Worm (Caenorhabditis elegans) whole organism, mixed stage, embryonic: Measurements from ENCODE around the gene mrpl-53.

Experiments
- M03D4.4 ChIP-seq: sonication (generic microtip); optimal IDR thresholded peaks from 2 replicates; lab custom pipeline; 2017; ENCODE audit warnings: mild to moderate bottlenecking, missing genetic modification characterization, missing compliant biosample characterization
- blmp-1 ChIP-seq: fragments of 150-350 bp; optimal IDR thresholded peaks from 2 replicates; lab custom pipeline; 2014; ENCODE audit warnings: missing biosample characterization, missing genetic modification characterization
- ceh-43 ChIP-seq: fragments of 200-800 bp; sonication (Bioruptor generic); optimal IDR thresholded peaks from 2 replicates; lab custom pipeline; 2018; ENCODE audit warnings: mild to moderate bottlenecking, missing genetic modification characterization, moderate library complexity, missing compliant biosample characterization
- ces-1 ChIP-seq: fragments of 150-350 bp; optimal IDR thresholded peaks from 2 replicates; lab custom pipeline; 2014; ENCODE audit warnings: missing biosample characterization, missing genetic modification reagents, missing genetic modification characterization
- nhr-237 ChIP-seq: fragments of 150-350 bp; optimal IDR thresholded peaks from 2 replicates; lab custom pipeline; 2014; ENCODE audit warnings: missing biosample characterization, missing genetic modification characterization
- nhr-28 ChIP-seq: fragments of 150-350 bp; optimal IDR thresholded peaks from 2 replicates; lab custom pipeline; 2014; ENCODE audit warnings: missing biosample characterization, missing genetic modification characterization
- nhr-76 ChIP-seq: sonication (generic microtip); optimal IDR thresholded peaks from 2 replicates; lab custom pipeline; 2017; ENCODE audit warnings: missing biosample characterization, missing genetic modification characterization
- pha-4 ChIP-seq: fragments of 150-350 bp; optimal IDR thresholded peaks from 2 replicates; lab custom pipeline; 2018; ENCODE audit warnings: missing biosample characterization, missing genetic modification reagents, missing genetic modification characterization
- unc-62 ChIP-seq: fragments of 150-350 bp; optimal IDR thresholded peaks from 2 replicates; lab custom pipeline; 2014; ENCODE audit warnings: missing biosample characterization, missing genetic modification reagents, missing genetic modification characterization
- zip-8 ChIP-seq: fragments of 150-350 bp; optimal IDR thresholded peaks from 2 replicates; lab custom pipeline; 2014; ENCODE audit warnings: missing biosample characterization, missing genetic modification characterization
- ztf-11 ChIP-seq: fragments of 150-350 bp; optimal IDR thresholded peaks from 2 replicates; lab custom pipeline; 2014; ENCODE audit warnings: missing biosample characterization, missing genetic modification characterization

DNA sequence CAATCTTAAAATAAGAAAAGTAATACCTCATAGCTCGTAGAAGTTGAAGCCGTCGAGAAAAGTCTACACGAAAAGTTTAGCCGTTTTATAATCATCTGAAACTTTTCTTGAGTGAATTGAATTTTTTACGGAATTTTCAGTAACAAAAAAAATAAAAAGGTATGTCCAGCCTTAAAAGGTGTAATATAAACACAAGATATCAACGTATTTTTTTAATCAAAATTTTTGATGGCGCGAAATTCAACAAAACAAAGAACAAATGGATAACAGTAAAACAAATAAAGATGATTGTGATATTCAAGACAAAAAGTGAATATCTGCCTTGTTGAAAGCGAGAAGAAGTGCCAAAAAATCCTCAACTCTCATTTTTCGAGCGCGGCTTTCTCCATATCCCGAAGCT, 7.8 kb upstream of the mrpl-53 start, which contains the start of gene eral-1:
- no peak for TF ChIP-seq ztf-11 (tag; lab: Kevin White, UChicago)
- TF ChIP-seq pha-4: no peak
- no peak for TF ChIP-seq blmp-1 (tag; lab: Kevin White, UChicago)
- no peak for TF ChIP-seq ceh-43 (GFP tag; lab: Kevin White, UChicago)
- no peak for TF ChIP-seq nhr-76 (tag; lab: Kevin White, UChicago)
- no peak for TF ChIP-seq zip-8
- TF ChIP-seq M03D4.4 (tag; lab: Kevin White, UChicago): no peak
- TF ChIP-seq nhr-237 (tag; lab: Kevin White, UChicago): no peak
- no peak for TF ChIP-seq ces-1
- TF ChIP-seq nhr-28 (tag; lab: Kevin White, UChicago): no peak
- TF ChIP-seq unc-62 (GFP tag; lab: Kevin White, UChicago): no peak
